Worm (Caenorhabditis elegans) whole organism, L1 larva: Measurements from ENCODE around the gene cest-5.1.

Experiments
- C04F5.9 ChIP-seq: sonication (generic microtip); optimal IDR thresholded peaks from 2 replicates; lab custom pipeline; 2016; ENCODE audit warnings: missing genetic modification characterization, missing compliant biosample characterization
- ama-1 ChIP-seq: fragments of 150-350 bp; optimal IDR thresholded peaks from 2 replicates; lab custom pipeline; 2014
- blmp-1 ChIP-seq: fragments of 150-350 bp; optimal IDR thresholded peaks from 2 replicates; lab custom pipeline; 2014; ENCODE audit warnings: missing biosample characterization, missing genetic modification characterization
- hlh-17 ChIP-seq: fragments of 200-800 bp; sonication (Bioruptor generic); optimal IDR thresholded peaks from 2 replicates; lab custom pipeline; 2018; ENCODE audit warnings: missing genetic modification characterization, mild to moderate bottlenecking, missing compliant biosample characterization, moderate library complexity, borderline replicate concordance
- jun-1 ChIP-seq: fragments of 150-350 bp; optimal IDR thresholded peaks from 2 replicates; lab custom pipeline; 2014; ENCODE audit warnings: missing biosample characterization, missing genetic modification reagents, missing genetic modification characterization
- sox-4 ChIP-seq: sonication (generic microtip); optimal IDR thresholded peaks from 2 replicates; lab custom pipeline; 2016; ENCODE audit warnings: missing genetic modification characterization, missing compliant biosample characterization
- unc-62 ChIP-seq: fragments of 150-350 bp; optimal IDR thresholded peaks from 2 replicates; lab custom pipeline; 2014; ENCODE audit warnings: missing biosample characterization, missing genetic modification reagents, missing genetic modification characterization
- ztf-11 ChIP-seq, 2 experiments: sonication (generic microtip); optimal IDR thresholded peaks; 2 replicates each; lab custom pipeline; 2016 to 2017; ENCODE audit warnings: missing genetic modification characterization in 2 of 2, missing biosample characterization in 1 of 2, missing compliant biosample characterization in 1 of 2

- TF ChIP-seq unc-62 (GFP tag; lab: Kevin White, UChicago) (no peak), ztf-11 (tag; optimal IDR thresholded peaks at IDR 0.05; lab: Kevin White, UChicago) (no peak), C04F5.9 (tag; lab: Kevin White, UChicago) (no peak), hlh-17 (GFP tag; lab: Kevin White, UChicago) (no peak), sox-4 (tag; lab: Kevin White, UChicago) (no peak), ama-1 (lab: Kevin White, UChicago) (no peak), jun-1 (tag; lab: Kevin White, UChicago) (no peak), blmp-1 (tag; lab: Kevin White, UChicago) (no peak)
Observed at ce11 chrIV:6581658-6582057, 49.9 kb downstream of the cest-5.1 start.
